Worm (Caenorhabditis elegans): ENCODE data around the gene str-87.

str-87 gene

ce11 chrV:8936791-8937475 lies 51.1 kb downstream of the str-87 start:
- no peak for TF ChIP-seq dao-5 (tag; optimal IDR thresholded peaks at IDR 0.05)
- TF ChIP-seq W03F9.2 (tag; optimal IDR thresholded peaks at IDR 0.05) = no peak
- TF ChIP-seq him-1 (tag; optimal IDR thresholded peaks at IDR 0.05) = no peak

All from whole organism, L4/young adult.